Worm (Caenorhabditis elegans): Measurements from ENCODE around the gene C35A5.10.
A peak's percentile ranks its signal among the peaks of the same experiment; 100 is the strongest.

Gene C35A5.10

ce11 chrV:10540024-10540423 lies 36.0 kb downstream of the C35A5.10 start, which contains the start of gene degt-1:
Gene degt-1 (plus strand): TSS chrV:10540324.
- TF ChIP-seq lin-15B (tag; optimal IDR thresholded peaks at IDR 0.05) (no peak), nhr-76 (tag; optimal IDR thresholded peaks at IDR 0.05) (no peak), lsy-12 (tag; optimal IDR thresholded peaks at IDR 0.05) (no peak), nhr-67 (tag; optimal IDR thresholded peaks at IDR 0.05) (no peak), ztf-4 (tag; optimal IDR thresholded peaks at IDR 0.05) (no peak), fos-1 (tag; optimal IDR thresholded peaks at IDR 0.05) (no peak), eor-1 (tag; optimal IDR thresholded peaks at IDR 0.05) (no peak), ztf-11 (tag; optimal IDR thresholded peaks at IDR 0.05) (no peak), elt-2 (tag; optimal IDR thresholded peaks at IDR 0.05) (no peak), mml-1 (tag; optimal IDR thresholded peaks at IDR 0.05) (no peak), egl-5 (tag; optimal IDR thresholded peaks at IDR 0.05) (no peak), nhr-77 (tag; optimal IDR thresholded peaks at IDR 0.05) (no peak), ama-1 (optimal IDR thresholded peaks at IDR 0.05) (no peak), aly-2 (tag; optimal IDR thresholded peaks at IDR 0.05) (no peak), fkh-2 (tag; optimal IDR thresholded peaks at IDR 0.05) (no peak), R02D3.7 (tag; optimal IDR thresholded peaks at IDR 0.05) (no peak), sea-2 (GFP tag; optimal IDR thresholded peaks at IDR 0.05) (no peak), skn-1 (tag; optimal IDR thresholded peaks at IDR 0.05) (no peak)

ce11 chrV:10546749-10547148 lies 42.8 kb downstream of the C35A5.10 start, which contains the start of gene F25D1.5:
Gene F25D1.5 (minus strand): TSS chrV:10546783.
- TF ChIP-seq mdl-1 (tag; optimal IDR thresholded peaks at IDR 0.05) (no peak), pqm-1 (tag; optimal IDR thresholded peaks at IDR 0.05) (peak; percentile 17), nhr-77 (tag; optimal IDR thresholded peaks at IDR 0.05) (peak; percentile 68), elt-2 (tag; optimal IDR thresholded peaks at IDR 0.05) (peak; percentile 37), skn-1 (tag; optimal IDR thresholded peaks at IDR 0.05) (no peak), nhr-28 (tag; optimal IDR thresholded peaks at IDR 0.05) (peak; percentile 47)

ce11 chrV:10548981-10549380 lies 45.0 kb downstream of the C35A5.10 start, which contains the start of gene srd-34:
Gene srd-34 (minus strand): TSS chrV:10549081.
- TF ChIP-seq ceh-82 (tag; optimal IDR thresholded peaks at IDR 0.05) (no peak), aly-2 (tag; optimal IDR thresholded peaks at IDR 0.05) (no peak), nhr-237 (tag; optimal IDR thresholded peaks at IDR 0.05) (no peak), nhr-77 (tag; optimal IDR thresholded peaks at IDR 0.05) (no peak), R02D3.7 (tag; optimal IDR thresholded peaks at IDR 0.05) (no peak), nhr-43 (tag; optimal IDR thresholded peaks at IDR 0.05; ENCODE audit: poor library complexity, severe bottlenecking) (no peak)

ce11 chrV:10549717-10550116 lies 45.7 kb downstream of the C35A5.10 start, which contains the start of gene F32G8.2:
Gene F32G8.2 (plus strand): TSS chrV:10550017.
- TF ChIP-seq nhr-28 (tag; optimal IDR thresholded peaks at IDR 0.05) (no peak), lin-15B (tag; optimal IDR thresholded peaks at IDR 0.05) (no peak), nhr-43 (tag; optimal IDR thresholded peaks at IDR 0.05; ENCODE audit: poor library complexity, severe bottlenecking) (no peak), R02D3.7 (tag; optimal IDR thresholded peaks at IDR 0.05) (no peak), lsy-12 (tag; optimal IDR thresholded peaks at IDR 0.05) (no peak)
